Worm (Caenorhabditis elegans): ENCODE measurements around the gene agl-1.
A peak's percentile ranks its signal among the peaks of the same experiment; 100 is the strongest.

DNA sequence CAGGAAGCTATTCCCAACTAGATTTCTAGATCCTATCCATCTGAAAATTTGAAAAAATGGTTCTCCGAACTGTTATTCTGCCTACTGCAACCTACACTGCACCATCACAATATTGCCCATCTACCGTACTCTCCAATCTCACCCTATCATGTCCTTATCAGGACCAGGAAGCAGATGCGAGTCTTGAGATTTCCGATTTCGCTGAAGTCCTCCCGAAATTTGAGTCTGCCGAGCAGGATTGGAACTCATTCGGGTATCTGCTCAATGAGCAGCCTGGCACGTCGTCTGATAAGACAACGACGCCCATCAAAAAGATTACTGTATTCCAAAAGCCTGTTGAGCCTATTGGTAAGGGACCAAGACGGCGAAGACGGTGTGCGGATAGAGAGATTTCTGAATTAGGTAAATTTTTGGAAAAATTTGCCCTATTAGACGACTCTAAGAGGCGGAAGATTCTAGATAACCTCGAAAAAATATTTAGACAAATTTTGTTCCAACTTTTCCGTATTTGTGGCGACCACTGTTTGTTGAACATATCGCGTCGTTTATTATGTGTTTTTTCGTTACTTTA, 47.7 kb upstream of the agl-1 start:
- TF ChIP-seq lin-11 (tag; optimal IDR thresholded peaks at IDR 0.05) (no peak), pag-3 (tag; optimal IDR thresholded peaks at IDR 0.05; ENCODE audit: borderline replicate concordance) (no peak), pha-4 (tag; optimal IDR thresholded peaks at IDR 0.05) (no peak), elt-4 (tag; optimal IDR thresholded peaks at IDR 0.05) (no peak), nhr-11 (tag; optimal IDR thresholded peaks at IDR 0.05) (no peak), fax-1 (tag; optimal IDR thresholded peaks at IDR 0.05) (no peak), elt-2 (tag; optimal IDR thresholded peaks at IDR 0.05) (peak; percentile 2), K02D7.2 (tag; optimal IDR thresholded peaks at IDR 0.05) (no peak), Y22D7AL.16 (tag; optimal IDR thresholded peaks at IDR 0.05) (no peak), ama-1 (optimal IDR thresholded peaks at IDR 0.05) (peak; percentile 95), unc-86 (tag; optimal IDR thresholded peaks at IDR 0.05) (no peak), ceh-45 (GFP tag; IDR thresholded peaks at IDR 0.05) (no peak)

Measured in whole organism, late embryonic.